Fruit fly (Drosophila melanogaster): ENCODE results near the gene CG14662.

Gene CG14662

dm6 chr3R:4995549-4996277 lies 11.7 kb upstream of the CG14662 start (continued):
- TF ChIP-seq gce (GFP tag; IDR thresholded peaks at IDR 0.05) (no peak), B-H2 (GFP tag; optimal IDR thresholded peaks at IDR 0.05) (no peak), unpg (GFP tag; optimal IDR thresholded peaks at IDR 0.05) (peak; percentile 6), gsb-n (tag; optimal IDR thresholded peaks at IDR 0.05) (no peak), chinmo (GFP tag; IDR thresholded peaks at IDR 0.05; ENCODE audit: partially characterized antibody) (peak; percentile 54; the same call in 1 of the 4 replicates), sens (GFP tag) (peak; percentile 91), CG13775 (GFP tag; optimal IDR thresholded peaks at IDR 0.05) (no peak), CG3407 (GFP tag; optimal IDR thresholded peaks at IDR 0.05) (no peak), CG2712 (tag; optimal IDR thresholded peaks at IDR 0.05) (peak; percentile 1), mirr (GFP tag; optimal IDR thresholded peaks at IDR 0.05) (peak; percentile 10), CG6689 (GFP tag; IDR thresholded peaks at IDR 0.05) (peak; percentile 30; the same call in 1 of the 2 replicates), CG12071 (GFP tag; optimal IDR thresholded peaks at IDR 0.05) (peak; percentile 2), Eip74EF (GFP tag; optimal IDR thresholded peaks at IDR 0.05) (no peak), Scr (GFP tag; IDR thresholded peaks at IDR 0.05; ENCODE audit: partially characterized antibody) (no peak), CG14441 (GFP tag; IDR thresholded peaks at IDR 0.05) (no peak), kni (GFP tag; optimal IDR thresholded peaks at IDR 0.05) (peak; percentile 72), exex (tag; optimal IDR thresholded peaks at IDR 0.05) (peak; percentile 3), CG2120 (GFP tag; optimal IDR thresholded peaks at IDR 0.05) (no peak), gcm (GFP tag; optimal IDR thresholded peaks at IDR 0.05) (peak; percentile 38), CG18599 (GFP tag; optimal IDR thresholded peaks at IDR 0.05) (no peak), tup (GFP tag; optimal IDR thresholded peaks at IDR 0.05) (no peak), Lhr (GFP tag; optimal IDR thresholded peaks at IDR 0.05) (peak; percentile 18), NfI (GFP tag; optimal IDR thresholded peaks at IDR 0.05) (no peak), jigr1 (GFP tag; IDR thresholded peaks at IDR 0.05) (no peak), CG2199 (GFP tag; IDR thresholded peaks at IDR 0.05) (peak; percentile 59; the same call in 1 of the 3 replicates), Jarid2 (GFP tag; optimal IDR thresholded peaks at IDR 0.05) (no peak), CG10979 (tag; optimal IDR thresholded peaks at IDR 0.05) (peak; percentile 38), Xbp1 (GFP tag; optimal IDR thresholded peaks at IDR 0.05) (peak; percentile 19), chif (GFP tag; optimal IDR thresholded peaks at IDR 0.05) (no peak), prd (optimal IDR thresholded peaks at IDR 0.05) (no peak), prd (GFP tag; IDR thresholded peaks at IDR 0.05) (peak; percentile 15; the same call in 1 of the 3 replicates), nmo (GFP tag; optimal IDR thresholded peaks at IDR 0.05) (peak; percentile 24), CG17361 (GFP tag; IDR thresholded peaks at IDR 0.05) (peak; percentile 56; the same call in 2 of the 3 replicates), Pdp1 (GFP tag; optimal IDR thresholded peaks at IDR 0.05) (peak in 1 of 2 experiments; percentile 48), CG11093 (GFP tag; IDR thresholded peaks at IDR 0.05) (no peak), otp (GFP tag; IDR thresholded peaks at IDR 0.05) (0 out of 3 replicates have a peak, but pooled peaks have one; percentile 13), CG14667 (GFP tag; IDR thresholded peaks at IDR 0.05) (no peak), CG31441 (GFP tag; IDR thresholded peaks at IDR 0.05) (0 out of 2 replicates have a peak, but pooled peaks have one; percentile 16), Hr78 (GFP tag; optimal IDR thresholded peaks at IDR 0.05) (peak in 1 of 2 experiments; percentile 47), CG1602 (GFP tag; optimal IDR thresholded peaks at IDR 0.05) (peak; percentile 11), aop (GFP tag; IDR thresholded peaks at IDR 0.05) (no peak), CG17829 (tag; optimal IDR thresholded peaks at IDR 0.05) (peak; percentile 16), CG5180 (GFP tag; optimal IDR thresholded peaks at IDR 0.05) (peak; percentile 24), shn (GFP tag; optimal IDR thresholded peaks at IDR 0.05) (peak; percentile 10), CG4360 (GFP tag; IDR thresholded peaks at IDR 0.05) (no peak), CG11456 (GFP tag; IDR thresholded peaks at IDR 0.05) (no peak), kay (GFP tag; optimal IDR thresholded peaks at IDR 0.05) (no peak), CG42726 (GFP tag; IDR thresholded peaks at IDR 0.05; ENCODE audit: partially characterized antibody) (no peak)
